Worm (Caenorhabditis elegans) whole organism, early embryonic: ENCODE measurements around the gene R13A5.10.

Experiments used
- B0310.2 ChIP-seq: sonication (generic microtip); optimal IDR thresholded peaks from 2 replicates; lab custom pipeline; 2016; ENCODE audit warnings: mild to moderate bottlenecking, missing genetic modification characterization, missing compliant biosample characterization
- F13C5.2 ChIP-seq: sonication (generic microtip); optimal IDR thresholded peaks from 2 replicates; lab custom pipeline; 2017; ENCODE audit warnings: mild to moderate bottlenecking, missing genetic modification characterization, inconsistent platforms, missing compliant biosample characterization
- aly-1 ChIP-seq: sonication (generic microtip); optimal IDR thresholded peaks from 2 replicates; lab custom pipeline; 2016; ENCODE audit warnings: missing genetic modification characterization, missing compliant biosample characterization
- ama-1 ChIP-seq: fragments of 150-350 bp; optimal IDR thresholded peaks from 2 replicates; lab custom pipeline; 2014
- ceh-13 ChIP-seq: fragments of 200-800 bp; sonication (Bioruptor generic); optimal IDR thresholded peaks from 2 replicates; lab custom pipeline; 2018; ENCODE audit warnings: mild to moderate bottlenecking, missing genetic modification characterization, missing compliant biosample characterization
- ceh-36 ChIP-seq: sonication (generic microtip); optimal IDR thresholded peaks from 2 replicates; lab custom pipeline; 2016; ENCODE audit warnings: missing genetic modification characterization, inconsistent platforms, missing compliant biosample characterization
- ets-7 ChIP-seq: sonication (generic microtip); optimal IDR thresholded peaks from 2 replicates; lab custom pipeline; 2016; ENCODE audit warnings: missing genotype, missing genetic modification characterization, missing compliant biosample characterization
- flt-1 ChIP-seq: fragments of 200-800 bp; sonication (Bioruptor generic); IDR thresholded peaks from 2 replicates; pipeline ENCODE4 v1.3.6; 2022; ENCODE audit warnings: missing genetic modification characterization, missing compliant biosample characterization
- hmbx-1 ChIP-seq: sonication (generic microtip); optimal IDR thresholded peaks from 2 replicates; lab custom pipeline; 2016; ENCODE audit warnings: mild to moderate bottlenecking, missing genetic modification characterization, missing compliant biosample characterization
- hmg-4 ChIP-seq: fragments of 200-800 bp; sonication (Bioruptor generic); optimal IDR thresholded peaks from 2 replicates; lab custom pipeline; 2018; ENCODE audit warnings: mild to moderate bottlenecking, missing genetic modification characterization, missing compliant biosample characterization
- hnd-1 ChIP-seq: sonication (generic microtip); optimal IDR thresholded peaks from 2 replicates; lab custom pipeline; 2016; ENCODE audit warnings: missing genetic modification characterization, missing compliant biosample characterization
- pes-1 ChIP-seq: fragments of 200-800 bp; sonication (Bioruptor generic); IDR thresholded peaks from 2 replicates; pipeline ENCODE4 v1.3.6; 2022; ENCODE audit warnings: missing genetic modification reagents, missing genetic modification characterization, missing compliant biosample characterization
- scrt-1 ChIP-seq: fragments of 200-800 bp; sonication (Bioruptor generic); IDR thresholded peaks from 2 replicates; pipeline ENCODE4 v1.3.6; 2022; ENCODE audit warnings: missing genetic modification characterization, missing compliant biosample characterization
- sea-1 ChIP-seq: fragments of 200-800 bp; sonication (Bioruptor generic); conservative IDR thresholded peaks from 2 replicates; pipeline ENCODE4 v1.3.6; 2022; ENCODE audit warnings: missing genetic modification characterization, missing compliant biosample characterization
- tbx-11 ChIP-seq: fragments of 200-800 bp; sonication (Bioruptor generic); IDR thresholded peaks from 2 replicates; pipeline ENCODE4 v1.3.6; 2022; ENCODE audit warnings: missing genetic modification characterization, missing compliant biosample characterization
- tbx-37 ChIP-seq: fragments of 200-800 bp; sonication (Bioruptor generic); conservative IDR thresholded peaks from 2 replicates; pipeline ENCODE4 v1.3.6; 2022; ENCODE audit warnings: missing genetic modification reagents, missing genetic modification characterization, missing compliant biosample characterization
- tra-4 ChIP-seq: sonication (generic microtip); optimal IDR thresholded peaks from 2 replicates; lab custom pipeline; 2017; ENCODE audit warnings: missing genetic modification characterization, missing compliant biosample characterization

R13A5.10 gene

ce11 chrIII:7550979-7551378, 31.8 kb downstream of the R13A5.10 start:
- TF ChIP-seq flt-1, result no peak
- TF ChIP-seq hmg-4 (GFP tag; lab: Kevin White, UChicago), result no peak
- no peak for TF ChIP-seq aly-1
- TF ChIP-seq ceh-13 (GFP tag; lab: Kevin White, UChicago), result peak; percentile 13
- no peak for TF ChIP-seq hmbx-1 (tag; lab: Kevin White, UChicago)

ce11 chrIII:7548963-7549362, 33.8 kb downstream of the R13A5.10 start:
- TF ChIP-seq flt-1, result no peak
- no peak for TF ChIP-seq ama-1 (lab: Kevin White, UChicago)
- no peak for TF ChIP-seq ceh-36

ce11 chrIII:7545189-7545588, 37.6 kb downstream of the R13A5.10 start:
- no peak for TF ChIP-seq pes-1 (GFP tag; lab: Robert Waterston, UW)
- TF ChIP-seq ceh-36, result peak; percentile 53

- TF ChIP-seq ama-1 (lab: Kevin White, UChicago) (no peak), sea-1 (no peak), scrt-1 (no peak), flt-1 (no peak), pes-1 (GFP tag; lab: Robert Waterston, UW) (no peak), tra-4 (no peak), hmg-4 (GFP tag; lab: Kevin White, UChicago) (no peak), F13C5.2 (tag; lab: Kevin White, UChicago) (no peak), aly-1 (no peak), hmbx-1 (tag; lab: Kevin White, UChicago) (no peak), ceh-13 (GFP tag; lab: Kevin White, UChicago) (no peak), hnd-1 (tag; lab: Kevin White, UChicago) (no peak), tbx-37 (GFP tag; lab: Robert Waterston, UW) (no peak), ceh-36 (no peak), B0310.2 (no peak), tbx-11 (GFP tag; lab: Robert Waterston, UW) (no peak), ets-7 (tag; lab: Kevin White, UChicago) (no peak)
Measured at ce11 chrIII:7544211-7544610, 38.6 kb downstream of the R13A5.10 start.

ce11 chrIII:7542037-7542436, 40.7 kb downstream of the R13A5.10 start:
- no peak for TF ChIP-seq sea-1
- no peak for TF ChIP-seq hmbx-1 (tag; lab: Kevin White, UChicago)

- TF ChIP-seq F13C5.2 (tag; lab: Kevin White, UChicago), result no peak
- TF ChIP-seq hnd-1 (tag; lab: Kevin White, UChicago), result no peak
- no peak for TF ChIP-seq pes-1 (GFP tag; lab: Robert Waterston, UW)
- no peak for TF ChIP-seq hmbx-1 (tag; lab: Kevin White, UChicago)
- no peak for TF ChIP-seq ets-7 (tag; lab: Kevin White, UChicago)
- no peak for TF ChIP-seq aly-1
- TF ChIP-seq ceh-36, result no peak
- no peak for TF ChIP-seq ama-1 (lab: Kevin White, UChicago)
- TF ChIP-seq tbx-11 (GFP tag; lab: Robert Waterston, UW), result no peak
- TF ChIP-seq tbx-37 (GFP tag; lab: Robert Waterston, UW), result no peak
- no peak for TF ChIP-seq sea-1
Measured at ce11 chrIII:7536559-7536958, 46.2 kb downstream of the R13A5.10 start, which contains the start of gene lin-39. TSS of gene lin-39 (minus strand) at chrIII:7536632.

- TF ChIP-seq B0310.2 (no peak), tra-4 (no peak), hnd-1 (tag; lab: Kevin White, UChicago) (no peak), ceh-13 (GFP tag; lab: Kevin White, UChicago) (no peak), ceh-36 (no peak)
Measured at ce11 chrIII:7535347-7535746, 47.4 kb downstream of the R13A5.10 start.

- TF ChIP-seq ama-1 (lab: Kevin White, UChicago) (no peak), hnd-1 (tag; lab: Kevin White, UChicago) (no peak), ceh-13 (GFP tag; lab: Kevin White, UChicago) (no peak), tra-4 (no peak), sea-1 (no peak), tbx-37 (GFP tag; lab: Robert Waterston, UW) (no peak), ceh-36 (no peak), hmbx-1 (tag; lab: Kevin White, UChicago) (no peak), B0310.2 (no peak), flt-1 (no peak), ets-7 (tag; lab: Kevin White, UChicago) (no peak)
Measured at ce11 chrIII:7534648-7535047, 48.1 kb downstream of the R13A5.10 start.

- no peak for TF ChIP-seq ama-1 (lab: Kevin White, UChicago)
- no peak for TF ChIP-seq flt-1
- no peak for TF ChIP-seq hnd-1 (tag; lab: Kevin White, UChicago)
- no peak for TF ChIP-seq ceh-36
- no peak for TF ChIP-seq B0310.2
- TF ChIP-seq scrt-1, result no peak
- no peak for TF ChIP-seq ceh-13 (GFP tag; lab: Kevin White, UChicago)
- TF ChIP-seq ets-7 (tag; lab: Kevin White, UChicago), result no peak
- no peak for TF ChIP-seq tra-4
- no peak for TF ChIP-seq F13C5.2 (tag; lab: Kevin White, UChicago)
Measured at ce11 chrIII:7533012-7533411, 49.8 kb downstream of the R13A5.10 start.
